Worm (Caenorhabditis elegans) whole organism, L2 larva: ENCODE results near the gene Y32G9B.1.

ENCODE experiments used
- C34F6.9 ChIP-seq: fragments of 150-350 bp; optimal IDR thresholded peaks from 2 replicates; lab custom pipeline; 2014; ENCODE audit warnings: missing biosample characterization, missing genetic modification characterization
- F13H6.1 ChIP-seq: sonication (generic microtip); optimal IDR thresholded peaks from 2 replicates; lab custom pipeline; 2016; ENCODE audit warnings: missing genetic modification characterization, missing compliant biosample characterization
- R02D3.7 ChIP-seq: fragments of 150-350 bp; optimal IDR thresholded peaks from 2 replicates; lab custom pipeline; 2014; ENCODE audit warnings: missing biosample characterization, missing genetic modification characterization
- Y55F3AM.14 ChIP-seq: fragments of 200-800 bp; sonication (Bioruptor generic); optimal IDR thresholded peaks from 2 replicates; lab custom pipeline; 2018; ENCODE audit warnings: mild to moderate bottlenecking, missing genetic modification characterization, missing compliant biosample characterization
- ZK546.5 ChIP-seq: sonication (generic microtip); optimal IDR thresholded peaks from 2 replicates; lab custom pipeline; 2017; ENCODE audit warnings: missing biosample characterization, missing genetic modification characterization
- alr-1 ChIP-seq: fragments of 150-350 bp; optimal IDR thresholded peaks from 2 replicates; lab custom pipeline; 2014; ENCODE audit warnings: missing biosample characterization, missing genetic modification characterization
- aly-2 ChIP-seq: fragments of 150-350 bp; optimal IDR thresholded peaks from 2 replicates; lab custom pipeline; 2014; ENCODE audit warnings: missing biosample characterization, missing genetic modification characterization
- ama-1 ChIP-seq: fragments of 150-350 bp; optimal IDR thresholded peaks from 2 replicates; lab custom pipeline; 2018; ENCODE audit warnings: inconsistent platforms
- blmp-1 ChIP-seq: sonication (generic microtip); optimal IDR thresholded peaks from 2 replicates; lab custom pipeline; 2017; ENCODE audit warnings: missing genetic modification characterization, mild to moderate bottlenecking, missing compliant biosample characterization, antibody characterized with exemption, moderate library complexity; ENCODE audit not compliant: insufficient read depth
- ceh-16 ChIP-seq: fragments of 150-350 bp; optimal IDR thresholded peaks from 2 replicates; lab custom pipeline; 2014; ENCODE audit warnings: missing biosample characterization, missing genetic modification characterization
- ceh-82 ChIP-seq: fragments of 150-350 bp; optimal IDR thresholded peaks from 2 replicates; lab custom pipeline; 2014; ENCODE audit warnings: missing biosample characterization, missing genetic modification characterization
- crh-2 ChIP-seq: sonication (generic microtip); optimal IDR thresholded peaks from 2 replicates; lab custom pipeline; 2017; ENCODE audit warnings: missing biosample characterization, missing genetic modification characterization
- dmd-4 ChIP-seq: sonication (generic microtip); optimal IDR thresholded peaks from 2 replicates; lab custom pipeline; 2017; ENCODE audit warnings: missing biosample characterization, missing genetic modification characterization
- egl-27 ChIP-seq: sonication (generic microtip); optimal IDR thresholded peaks from 3 replicates; lab custom pipeline; 2017; ENCODE audit warnings: missing biosample characterization, missing genetic modification reagents, missing genetic modification characterization
- elt-1 ChIP-seq: fragments of 150-350 bp; optimal IDR thresholded peaks from 2 replicates; lab custom pipeline; 2014; ENCODE audit warnings: missing biosample characterization, missing genetic modification characterization
- elt-3 ChIP-seq: sonication (generic microtip); optimal IDR thresholded peaks from 2 replicates; lab custom pipeline; 2017; ENCODE audit warnings: missing biosample characterization, missing genetic modification characterization
- fos-1 ChIP-seq: fragments of 150-350 bp; optimal IDR thresholded peaks from 2 replicates; lab custom pipeline; 2014; ENCODE audit warnings: missing biosample characterization, missing genetic modification characterization
- gmeb-1 ChIP-seq: fragments of 150-350 bp; optimal IDR thresholded peaks from 2 replicates; lab custom pipeline; 2014; ENCODE audit warnings: missing biosample characterization, missing genetic modification characterization
- lin-11 ChIP-seq: fragments of 150-350 bp; sonication (generic microtip); optimal IDR thresholded peaks from 2 replicates; lab custom pipeline; 2014; ENCODE audit warnings: missing biosample characterization, missing genetic modification characterization, inconsistent platforms, mixed read lengths
- lin-13 ChIP-seq: fragments of 150-350 bp; optimal IDR thresholded peaks from 2 replicates; lab custom pipeline; 2014; ENCODE audit warnings: missing biosample characterization, missing genetic modification reagents, missing genetic modification characterization
- lin-39 ChIP-seq: fragments of 150-350 bp; optimal IDR thresholded peaks from 2 replicates; lab custom pipeline; 2014; ENCODE audit warnings: missing biosample characterization, missing genetic modification reagents, missing genetic modification characterization
- lsy-2 ChIP-seq, 2 experiments: fragments of 150-350 bp in 1 of 2; sonication (generic microtip) in 1 of 2; optimal IDR thresholded peaks; 2 replicates each; lab custom pipeline; 2014 to 2017; ENCODE audit warnings: missing biosample characterization in 2 of 2, missing genetic modification characterization in 2 of 2
- mab-5 ChIP-seq: fragments of 150-350 bp; optimal IDR thresholded peaks from 2 replicates; lab custom pipeline; 2014; ENCODE audit warnings: missing biosample characterization, missing genetic modification characterization
- mbf-1 ChIP-seq: sonication (generic microtip); optimal IDR thresholded peaks from 2 replicates; lab custom pipeline; 2017; ENCODE audit warnings: missing biosample characterization, missing genetic modification characterization
- mdl-1 ChIP-seq, 2 experiments: fragments of 150-350 bp in 1 of 2; sonication (generic microtip) in 1 of 2; optimal IDR thresholded peaks; 2 replicates each; lab custom pipeline; 2017; ENCODE audit warnings: missing biosample characterization in 2 of 2, missing genetic modification characterization in 2 of 2
- nhr-10 ChIP-seq: sonication (generic microtip); optimal IDR thresholded peaks from 2 replicates; lab custom pipeline; 2017; ENCODE audit warnings: missing biosample characterization, missing genetic modification characterization
- nhr-11 ChIP-seq: fragments of 150-350 bp; optimal IDR thresholded peaks from 2 replicates; lab custom pipeline; 2014; ENCODE audit warnings: missing biosample characterization, missing genetic modification characterization
- nhr-12 ChIP-seq: fragments of 150-350 bp; optimal IDR thresholded peaks from 2 replicates; lab custom pipeline; 2014; ENCODE audit warnings: missing biosample characterization, missing genetic modification characterization
- nhr-129 ChIP-seq: fragments of 150-350 bp; optimal IDR thresholded peaks from 2 replicates; lab custom pipeline; 2014; ENCODE audit warnings: missing biosample characterization, missing genetic modification characterization
- nhr-21 ChIP-seq: fragments of 150-350 bp; optimal IDR thresholded peaks from 2 replicates; lab custom pipeline; 2014; ENCODE audit warnings: missing biosample characterization, missing genetic modification characterization
- nhr-23 ChIP-seq: fragments of 150-350 bp; optimal IDR thresholded peaks from 2 replicates; lab custom pipeline; 2014; ENCODE audit warnings: missing biosample characterization, missing genetic modification reagents, missing genetic modification characterization
- nhr-237 ChIP-seq: fragments of 150-350 bp; optimal IDR thresholded peaks from 2 replicates; lab custom pipeline; 2014; ENCODE audit warnings: missing biosample characterization, missing genetic modification characterization
- nhr-25 ChIP-seq: fragments of 150-350 bp; sonication (generic microtip); optimal IDR thresholded peaks from 3 replicates; lab custom pipeline; 2014; ENCODE audit warnings: missing biosample characterization, missing genetic modification characterization
- nhr-6 ChIP-seq: fragments of 150-350 bp; optimal IDR thresholded peaks from 2 replicates; lab custom pipeline; 2014; ENCODE audit warnings: missing biosample characterization, missing genetic modification characterization
- nhr-77 ChIP-seq: fragments of 150-350 bp; optimal IDR thresholded peaks from 2 replicates; lab custom pipeline; 2014; ENCODE audit warnings: missing biosample characterization, missing genetic modification characterization
- peb-1 ChIP-seq: fragments of 150-350 bp; optimal IDR thresholded peaks from 2 replicates; lab custom pipeline; 2014; ENCODE audit warnings: missing biosample characterization, missing genetic modification characterization
- sem-4 ChIP-seq: fragments of 150-350 bp; optimal IDR thresholded peaks from 2 replicates; lab custom pipeline; 2014; ENCODE audit warnings: missing biosample characterization, missing genetic modification reagents, missing genetic modification characterization
- skn-1 ChIP-seq: sonication (generic microtip); optimal IDR thresholded peaks from 2 replicates; lab custom pipeline; 2017; ENCODE audit warnings: missing biosample characterization, missing genetic modification characterization
- sma-3 ChIP-seq: sonication (generic microtip); optimal IDR thresholded peaks from 2 replicates; lab custom pipeline; 2016; ENCODE audit warnings: missing genetic modification reagents, missing genetic modification characterization, missing compliant biosample characterization
- sma-9 ChIP-seq, 2 experiments: fragments of 150-350 bp in 1 of 2; sonication (generic microtip) in 1 of 2; optimal IDR thresholded peaks; 2 replicates each; lab custom pipeline; 2014 to 2016; ENCODE audit warnings: missing genetic modification characterization in 2 of 2, mild to moderate bottlenecking in 1 of 2, missing biosample characterization in 1 of 2, missing compliant biosample characterization in 1 of 2, missing genetic modification reagents in 1 of 2, moderate library complexity in 1 of 2
- snpc-4 ChIP-seq: fragments of 150-350 bp; optimal IDR thresholded peaks from 2 replicates; lab custom pipeline; 2014; ENCODE audit warnings: missing biosample characterization, missing genetic modification characterization
- unc-39 ChIP-seq: fragments of 150-350 bp; optimal IDR thresholded peaks from 2 replicates; lab custom pipeline; 2014; ENCODE audit warnings: missing biosample characterization, missing genetic modification characterization
- unc-55 ChIP-seq: fragments of 150-350 bp; sonication (generic microtip); optimal IDR thresholded peaks from 3 replicates; lab custom pipeline; 2014; ENCODE audit warnings: missing biosample characterization, missing genetic modification reagents, missing genetic modification characterization
- unc-62 ChIP-seq: fragments of 150-350 bp; optimal IDR thresholded peaks from 2 replicates; lab custom pipeline; 2014; ENCODE audit warnings: missing biosample characterization, missing genetic modification reagents, missing genetic modification characterization
- zag-1 ChIP-seq: fragments of 150-350 bp; optimal IDR thresholded peaks from 2 replicates; lab custom pipeline; 2014; ENCODE audit warnings: missing biosample characterization, missing genetic modification characterization
- ztf-1 ChIP-seq: fragments of 200-800 bp; sonication (Bioruptor generic); conservative IDR thresholded peaks from 2 replicates; pipeline ENCODE4 v1.3.6; 2022; ENCODE audit warnings: missing genetic modification characterization, missing compliant biosample characterization
- ztf-11 ChIP-seq: sonication (generic microtip); optimal IDR thresholded peaks from 2 replicates; lab custom pipeline; 2017; ENCODE audit warnings: missing biosample characterization, missing genetic modification characterization
- ztf-4 ChIP-seq: fragments of 150-350 bp; optimal IDR thresholded peaks from 2 replicates; lab custom pipeline; 2014; ENCODE audit warnings: missing biosample characterization, missing genetic modification characterization

Y32G9B.1 gene

DNA sequence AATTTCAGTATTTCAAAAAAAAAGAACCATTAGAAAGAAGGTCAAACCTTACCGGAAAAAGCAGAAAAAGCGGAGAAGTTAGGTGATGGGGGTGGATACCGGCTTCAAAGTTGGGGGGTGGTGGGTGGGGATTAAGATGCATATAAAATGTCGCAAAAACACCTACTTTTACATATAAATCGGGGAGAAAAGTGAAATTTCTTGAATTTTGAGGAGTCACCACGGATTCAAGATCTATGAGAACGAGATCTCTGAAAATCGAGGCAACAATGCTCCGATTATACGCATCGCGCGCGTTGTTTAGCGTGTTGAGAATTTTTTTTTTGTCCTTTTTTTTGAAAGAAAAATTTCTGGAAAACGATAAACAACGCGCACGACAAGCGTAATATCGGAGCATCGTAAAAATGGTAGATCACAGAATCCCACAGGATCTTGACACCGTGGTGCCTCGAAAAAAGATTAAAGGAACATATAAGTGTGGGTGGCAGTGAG, 45.7 kb upstream of the Y32G9B.1 start (continued):
- TF ChIP-seq nhr-11 (tag; lab: Kevin White, UChicago) (no peak), mbf-1 (tag; lab: Kevin White, UChicago) (no peak), nhr-23 (tag; lab: Kevin White, UChicago) (no peak), nhr-77 (no peak), elt-1 (tag; lab: Kevin White, UChicago) (no peak)

DNA sequence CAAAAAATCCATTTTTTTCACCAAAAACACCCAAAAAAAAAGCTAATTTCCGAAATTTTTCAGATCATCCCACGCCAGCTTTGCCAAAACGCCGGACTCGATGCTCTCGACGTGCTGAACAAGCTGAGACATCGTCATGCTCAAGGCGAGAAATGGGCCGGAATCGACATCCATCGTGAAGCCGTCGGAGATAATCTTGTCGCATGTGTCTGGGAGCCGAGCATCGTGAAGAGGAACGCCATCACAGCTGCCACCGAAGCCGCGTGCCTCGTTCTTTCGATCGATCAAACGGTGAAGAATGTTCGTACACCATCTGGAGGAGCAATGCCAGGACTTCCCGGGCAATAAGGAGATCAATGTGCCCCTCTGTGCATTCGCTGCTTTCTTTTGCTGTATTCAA, 45.0 kb upstream of the Y32G9B.1 start:
- TF ChIP-seq mdl-1 (tag; optimal IDR thresholded peaks at IDR 0.05; lab: Kevin White, UChicago), result no peak
- TF ChIP-seq sma-3, result no peak
- no peak for TF ChIP-seq C34F6.9 (tag; lab: Kevin White, UChicago)
- TF ChIP-seq lin-39 (tag; lab: Kevin White, UChicago), result no peak
- TF ChIP-seq F13H6.1 (tag; lab: Kevin White, UChicago), result no peak
- no peak for TF ChIP-seq elt-1 (tag; lab: Kevin White, UChicago)
- TF ChIP-seq ceh-82, result no peak
- no peak for TF ChIP-seq nhr-21 (tag; lab: Kevin White, UChicago)
- no peak for TF ChIP-seq nhr-23 (tag; lab: Kevin White, UChicago)
- no peak for TF ChIP-seq nhr-25 (tag; lab: Kevin White, UChicago)
- no peak for TF ChIP-seq alr-1 (tag; lab: Kevin White, UChicago)
- no peak for TF ChIP-seq sem-4 (tag; lab: Kevin White, UChicago)
- no peak for TF ChIP-seq nhr-237 (tag; lab: Kevin White, UChicago)
- no peak for TF ChIP-seq nhr-10
- no peak for TF ChIP-seq unc-62

DNA sequence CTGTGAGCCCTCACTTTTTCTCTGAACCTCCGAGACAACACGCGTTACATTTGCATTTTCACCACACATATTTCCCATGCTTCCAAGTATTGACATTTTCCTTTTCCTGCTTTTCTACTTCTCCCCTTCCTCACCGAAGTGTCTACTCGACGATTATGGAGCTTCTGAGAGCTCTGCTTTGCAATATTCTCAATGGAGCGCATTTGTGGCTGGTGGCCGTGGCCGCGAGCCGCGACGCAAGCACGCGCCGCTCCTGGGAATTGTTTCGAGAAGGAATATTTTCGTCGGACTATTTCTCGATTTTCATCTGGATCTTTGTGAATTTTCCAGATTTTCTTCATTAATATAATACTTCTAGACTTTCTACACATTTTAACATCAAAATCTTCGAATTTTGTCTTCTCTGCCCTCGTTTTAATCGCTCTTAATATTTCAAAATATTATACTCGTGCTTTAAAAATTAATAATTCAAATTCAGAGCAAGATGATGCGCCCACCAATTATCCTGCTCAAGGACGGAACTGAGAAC, 42.0 kb upstream of the Y32G9B.1 start, which contains the start of the genes T10B5.4 and cct-7:
T10B5.4 (minus strand) TSS at position 40 of the 529 bp plus-strand sequence.
cct-7 (plus strand) TSS at position 479 of the 529 bp plus-strand sequence.
- TF ChIP-seq sma-9 (GFP tag; optimal IDR thresholded peaks at IDR 0.05; lab: Kevin White, UChicago) (peak; percentile 70), sma-9 (tag; optimal IDR thresholded peaks at IDR 0.05; lab: Kevin White, UChicago) (no peak), Y55F3AM.14 (peak; percentile 72), lsy-2 (tag; optimal IDR thresholded peaks at IDR 0.05; lab: Kevin White, UChicago) (peak; percentile 54 to 91), F13H6.1 (tag; lab: Kevin White, UChicago) (peak; percentile 87), unc-39 (tag; lab: Kevin White, UChicago) (no peak), nhr-21 (tag; lab: Kevin White, UChicago) (peak; percentile 67), blmp-1 (tag; lab: Kevin White, UChicago) (no peak), nhr-12 (no peak), nhr-10 (no peak), ztf-4 (peak; percentile 40), peb-1 (no peak), sem-4 (tag; lab: Kevin White, UChicago) (peak; percentile 71), nhr-77 (no peak), nhr-6 (tag; lab: Kevin White, UChicago) (peak; percentile 51), dmd-4 (tag; lab: Kevin White, UChicago) (no peak), ZK546.5 (tag; lab: Kevin White, UChicago) (no peak), lin-13 (GFP tag; lab: Kevin White, UChicago) (peak; percentile 94), mab-5 (tag; lab: Kevin White, UChicago) (peak; percentile 66), snpc-4 (peak; percentile 65), skn-1 (peak; percentile 10), unc-55 (GFP tag; lab: Kevin White, UChicago) (peak; percentile 97), ceh-82 (no peak), ztf-11 (tag; lab: Kevin White, UChicago) (no peak), mbf-1 (tag; lab: Kevin White, UChicago) (no peak), ztf-1 (GFP tag; lab: Robert Waterston, UW) (no peak), crh-2 (tag; lab: Kevin White, UChicago) (peak; percentile 93), lin-39 (tag; lab: Kevin White, UChicago) (no peak), nhr-11 (tag; lab: Kevin White, UChicago) (no peak), nhr-129 (peak; percentile 93), fos-1 (tag; lab: Kevin White, UChicago) (peak; percentile 84), R02D3.7 (tag; lab: Kevin White, UChicago) (no peak), elt-3 (tag; lab: Kevin White, UChicago) (no peak), lin-11 (tag; lab: Kevin White, UChicago) (peak; percentile 84), nhr-25 (tag; lab: Kevin White, UChicago) (peak; percentile 26), elt-1 (tag; lab: Kevin White, UChicago) (no peak), C34F6.9 (tag; lab: Kevin White, UChicago) (peak; percentile 98), nhr-23 (tag; lab: Kevin White, UChicago) (no peak), ceh-16 (tag; lab: Kevin White, UChicago) (no peak), gmeb-1 (tag; lab: Kevin White, UChicago) (peak; percentile 67), sma-3 (peak; percentile 65), aly-2 (tag; lab: Kevin White, UChicago) (no peak), egl-27 (tag; lab: Kevin White, UChicago) (peak; percentile 75), ama-1 (no peak), zag-1 (peak; percentile 96)
